Worm (Caenorhabditis elegans) whole organism, L4 larva: Measurements from ENCODE around the gene str-20.

ENCODE experiments used
- R02D3.7 ChIP-seq: fragments of 150-350 bp; sonication (generic microtip); optimal IDR thresholded peaks from 3 replicates; lab custom pipeline; 2014; ENCODE audit warnings: missing biosample characterization, missing genetic modification characterization
- ama-1 ChIP-seq: fragments of 150-350 bp; optimal IDR thresholded peaks from 2 replicates; lab custom pipeline; 2014; ENCODE audit warnings: inconsistent platforms, mixed read lengths
- egl-27 ChIP-seq: sonication (generic microtip); optimal IDR thresholded peaks from 3 replicates; lab custom pipeline; 2017; ENCODE audit warnings: missing biosample characterization, missing genetic modification reagents, missing genetic modification characterization
- hmg-1.1 ChIP-seq: fragments of 200-800 bp; sonication (Bioruptor generic); IDR thresholded peaks from 2 replicates; pipeline ENCODE4 v1.3.6; 2022; ENCODE audit warnings: missing genetic modification reagents, missing genetic modification characterization, missing compliant biosample characterization
- mep-1 ChIP-seq: fragments of 150-350 bp; sonication (generic microtip); optimal IDR thresholded peaks from 3 replicates; lab custom pipeline; 2014; ENCODE audit warnings: missing biosample characterization, missing genetic modification characterization
- nhr-10 ChIP-seq: fragments of 150-350 bp; optimal IDR thresholded peaks from 2 replicates; lab custom pipeline; 2014; ENCODE audit warnings: missing biosample characterization, missing genetic modification characterization
- pqm-1 ChIP-seq: sonication (generic microtip); optimal IDR thresholded peaks from 2 replicates; lab custom pipeline; 2017; ENCODE audit warnings: missing biosample characterization, missing genetic modification characterization

- TF ChIP-seq R02D3.7 (tag; lab: Kevin White, UChicago), result no peak
- TF ChIP-seq pqm-1 (tag; lab: Kevin White, UChicago), result no peak
- no peak for TF ChIP-seq mep-1 (tag; lab: Kevin White, UChicago)
- no peak for TF ChIP-seq ama-1 (lab: Kevin White, UChicago)
- TF ChIP-seq nhr-10 (tag; lab: Kevin White, UChicago), result no peak
- TF ChIP-seq egl-27 (tag; lab: Kevin White, UChicago), result no peak
- TF ChIP-seq hmg-1.1 (GFP tag; lab: Robert Waterston, UW), result no peak
Observed at ce11 chrV:774341-774740, 18.1 kb downstream of the str-20 start.
